Fruit fly (Drosophila melanogaster) whole organism, embryonic: ENCODE results near the gene Herc4.

Source experiments
- Atf3 ChIP-seq: fragments of 200-800 bp; sonication (Bioruptor generic); optimal IDR thresholded peaks from 3 replicates; lab custom pipeline; 2016; ENCODE audit warnings: missing biosample characterization, missing genetic modification characterization
- Bdp1 ChIP-seq: fragments of 200-800 bp; sonication (Bioruptor generic); optimal IDR thresholded peaks from 3 replicates; lab custom pipeline; 2016; ENCODE audit warnings: missing biosample characterization, missing genetic modification characterization
- CG10321 ChIP-seq: fragments of 200-800 bp; sonication (Bioruptor generic); IDR thresholded peaks from 2 replicates; pipeline ENCODE4 v1.3.6; 2022; ENCODE audit warnings: missing biosample characterization, missing genetic modification characterization
- CG11560 ChIP-seq: fragments of 200-800 bp; sonication (Bioruptor generic); IDR thresholded peaks from 3 replicates; pipeline ENCODE4 v1.3.6; 2022; ENCODE audit warnings: missing biosample characterization, missing genetic modification characterization
- CG11723 ChIP-seq: fragments of 200-800 bp; sonication (Bioruptor generic); optimal IDR thresholded peaks from 2 replicates; lab custom pipeline; 2017; ENCODE audit warnings: missing biosample characterization, mild to moderate bottlenecking, missing genetic modification characterization
- CG12071 ChIP-seq: fragments of 200-800 bp; sonication (Bioruptor generic); optimal IDR thresholded peaks from 3 replicates; lab custom pipeline; 2018; ENCODE audit warnings: missing biosample characterization, mild to moderate bottlenecking, missing genetic modification characterization
- CG12236 ChIP-seq: fragments of 200-800 bp; sonication (Bioruptor generic); optimal IDR thresholded peaks from 2 replicates; lab custom pipeline; 2016; ENCODE audit warnings: missing biosample characterization, missing genetic modification characterization
- CG13296 ChIP-seq: fragments of 200-800 bp; sonication (Bioruptor generic); optimal IDR thresholded peaks from 3 replicates; lab custom pipeline; 2018; ENCODE audit warnings: missing biosample characterization, mild to moderate bottlenecking, missing genetic modification characterization
- CG14441 ChIP-seq: fragments of 200-800 bp; sonication (Bioruptor generic); IDR thresholded peaks from 2 replicates; pipeline ENCODE4 v1.3.6; 2022; ENCODE audit warnings: missing biosample characterization, missing genetic modification characterization
- CG15073 ChIP-seq: fragments of 200-800 bp; sonication (Bioruptor generic); optimal IDR thresholded peaks from 2 replicates; lab custom pipeline; 2016; ENCODE audit warnings: missing biosample characterization, missing genetic modification characterization
- CG17361 ChIP-seq: fragments of 200-800 bp; sonication (Bioruptor generic); IDR thresholded peaks from 3 replicates; pipeline ENCODE4 v1.3.6; 2022; ENCODE audit warnings: missing biosample characterization, missing genetic modification characterization
- CG17912 ChIP-seq: fragments of 200-800 bp; sonication (Bioruptor generic); optimal IDR thresholded peaks from 2 replicates; lab custom pipeline; 2018; ENCODE audit warnings: missing biosample characterization, mild to moderate bottlenecking, missing genetic modification characterization
- CG2199 ChIP-seq: fragments of 200-800 bp; sonication (Bioruptor generic); IDR thresholded peaks from 3 replicates; pipeline ENCODE4 v1.3.6; 2022; ENCODE audit warnings: missing biosample characterization, missing genetic modification characterization
- CG30403 ChIP-seq: fragments of 200-800 bp; sonication (Bioruptor generic); optimal IDR thresholded peaks from 3 replicates; lab custom pipeline; 2016; ENCODE audit warnings: missing biosample characterization, missing genetic modification characterization
- CG3163 ChIP-seq: fragments of 200-800 bp; sonication (Bioruptor generic); optimal IDR thresholded peaks from 3 replicates; lab custom pipeline; 2016; ENCODE audit warnings: missing biosample characterization, missing genetic modification characterization
- CG34224 ChIP-seq: fragments of 200-800 bp; sonication (Bioruptor generic); IDR thresholded peaks from 3 replicates; pipeline ENCODE4 v1.3.6; 2022; ENCODE audit warnings: missing biosample characterization, missing genetic modification characterization; ENCODE audit not compliant: partially characterized antibody
- CG3847 ChIP-seq: fragments of 200-800 bp; sonication (Bioruptor generic); IDR thresholded peaks from 2 replicates; pipeline ENCODE4 v1.3.6; 2022; ENCODE audit warnings: missing biosample characterization, missing genetic modification characterization
- CG4328 ChIP-seq: fragments of 200-800 bp; sonication (Bioruptor generic); optimal IDR thresholded peaks from 3 replicates; lab custom pipeline; 2017; ENCODE audit warnings: missing biosample characterization, missing genetic modification reagents, missing genetic modification characterization
- CG7839 ChIP-seq: fragments of 200-800 bp; sonication (Bioruptor generic); optimal IDR thresholded peaks from 3 replicates; lab custom pipeline; 2018; ENCODE audit warnings: missing biosample characterization, mild to moderate bottlenecking, missing genetic modification characterization, moderate library complexity
- Chrac-16 ChIP-seq: fragments of 200-800 bp; sonication (Bioruptor generic); optimal IDR thresholded peaks from 3 replicates; lab custom pipeline; 2016; ENCODE audit warnings: missing biosample characterization, missing genetic modification characterization
- CkIIα-i1 ChIP-seq: fragments of 200-800 bp; sonication (Bioruptor generic); IDR thresholded peaks from 2 replicates; pipeline ENCODE4 v1.3.6; 2022; ENCODE audit warnings: missing biosample characterization, missing genetic modification characterization
- Eip74EF ChIP-seq, 2 experiments: fragments of 200-800 bp in 1 of 2; fragments of >200 bp in 1 of 2; sonication (Bioruptor generic) in 1 of 2; optimal IDR thresholded peaks; 2 replicates each; lab custom pipeline; 2017 to 2019; ENCODE audit warnings: missing biosample characterization in 2 of 2, missing genetic modification characterization in 2 of 2, mild to moderate bottlenecking in 1 of 2, moderate library complexity in 1 of 2
- HLH3B ChIP-seq: fragments of 200-800 bp; sonication (Bioruptor generic); IDR thresholded peaks from 2 replicates; pipeline ENCODE4 v1.3.6; 2022; ENCODE audit warnings: missing biosample characterization, missing genetic modification characterization
- Hand ChIP-seq: fragments of 200-800 bp; sonication (Bioruptor generic); optimal IDR thresholded peaks from 2 replicates; lab custom pipeline; 2017; ENCODE audit warnings: mild to moderate bottlenecking, missing biosample characterization, missing genetic modification reagents, missing genetic modification characterization
- Kr ChIP-seq: fragments of 200-800 bp; sonication (Bioruptor generic); optimal IDR thresholded peaks from 2 replicates; lab custom pipeline; 2017; ENCODE audit warnings: missing biosample characterization, mild to moderate bottlenecking, missing genetic modification characterization
- Myb ChIP-seq: fragments of 200-800 bp; sonication (Bioruptor generic); optimal IDR thresholded peaks from 2 replicates; lab custom pipeline; 2016; ENCODE audit warnings: missing biosample characterization, missing genetic modification characterization
- Neu2 ChIP-seq: fragments of 200-800 bp; sonication (Bioruptor generic); optimal IDR thresholded peaks from 3 replicates; lab custom pipeline; 2016; ENCODE audit warnings: missing biosample characterization, missing genetic modification characterization, borderline replicate concordance
- Ravus ChIP-seq: fragments of 200-800 bp; sonication (Bioruptor generic); IDR thresholded peaks from 2 replicates; pipeline ENCODE4 v1.3.6; 2022; ENCODE audit warnings: missing biosample characterization, missing genetic modification characterization
- Ssrp ChIP-seq: fragments of 200-800 bp; sonication (Bioruptor generic); optimal IDR thresholded peaks from 2 replicates; lab custom pipeline; 2018; ENCODE audit warnings: missing biosample characterization, mild to moderate bottlenecking, missing genetic modification characterization, moderate library complexity
- Vsx1 ChIP-seq: fragments of 200-800 bp; sonication (Bioruptor generic); optimal IDR thresholded peaks from 2 replicates; lab custom pipeline; 2017; ENCODE audit warnings: missing biosample characterization, mild to moderate bottlenecking, missing genetic modification characterization, missing genetic modification reagents
- Xbp1 ChIP-seq: fragments of 200-800 bp; sonication (Bioruptor generic); optimal IDR thresholded peaks from 3 replicates; lab custom pipeline; 2016; ENCODE audit warnings: missing biosample characterization, mild to moderate bottlenecking, missing genetic modification characterization
- ab ChIP-seq: fragments of 200-800 bp; sonication (Bioruptor generic); optimal IDR thresholded peaks from 2 replicates; lab custom pipeline; 2016; ENCODE audit warnings: missing biosample characterization, missing genetic modification characterization
- bsh ChIP-seq, 2 experiments: fragments of 200-800 bp; sonication (Bioruptor generic); optimal IDR thresholded peaks; 2 replicates each; lab custom pipeline; 2017 to 2018; ENCODE audit warnings: mild to moderate bottlenecking in 2 of 2, missing biosample characterization in 2 of 2, missing genetic modification characterization in 2 of 2, moderate library complexity in 1 of 2
- cas ChIP-seq: fragments of 200-800 bp; sonication (Bioruptor generic); IDR thresholded peaks from 2 replicates; pipeline ENCODE4 v1.3.6; 2022; ENCODE audit warnings: missing biosample characterization, missing genetic modification characterization
- corto ChIP-seq: fragments of 200-800 bp; sonication (Bioruptor generic); optimal IDR thresholded peaks from 2 replicates; lab custom pipeline; 2016; ENCODE audit warnings: missing biosample characterization, mild to moderate bottlenecking, missing genetic modification characterization, moderate library complexity
- crol ChIP-seq: fragments of 200-800 bp; sonication (Bioruptor generic); IDR thresholded peaks from 2 replicates; pipeline ENCODE4 v1.3.6; 2022; ENCODE audit warnings: missing biosample characterization, missing genetic modification characterization
- ewg ChIP-seq: fragments of 200-800 bp; sonication (Bioruptor generic); optimal IDR thresholded peaks from 3 replicates; lab custom pipeline; 2017; ENCODE audit warnings: mild to moderate bottlenecking, missing biosample characterization, missing genetic modification reagents, missing genetic modification characterization
- ftz-f1 ChIP-seq: fragments of 200-800 bp; sonication (Bioruptor generic); optimal IDR thresholded peaks from 2 replicates; lab custom pipeline; 2016; ENCODE audit warnings: missing biosample characterization, missing genetic modification characterization
- jigr1 ChIP-seq: fragments of 200-800 bp; sonication (Bioruptor generic); IDR thresholded peaks from 3 replicates; pipeline ENCODE4 v1.3.6; 2022; ENCODE audit warnings: missing biosample characterization, missing genetic modification characterization
- jing ChIP-seq: fragments of 200-800 bp; sonication (Bioruptor generic); optimal IDR thresholded peaks from 2 replicates; lab custom pipeline; 2018; ENCODE audit warnings: missing biosample characterization, mild to moderate bottlenecking, missing genetic modification characterization
- ken ChIP-seq: fragments of 200-800 bp; sonication (Bioruptor generic); IDR thresholded peaks from 3 replicates; pipeline ENCODE4 v1.3.6; 2022; ENCODE audit warnings: missing biosample characterization, missing genetic modification characterization
- lmd ChIP-seq: fragments of 200-800 bp; sonication (Bioruptor generic); IDR thresholded peaks from 2 replicates; pipeline ENCODE4 v1.3.6; 2022; ENCODE audit warnings: missing biosample characterization, missing genetic modification characterization
- mam ChIP-seq: fragments of 200-800 bp; sonication (Bioruptor generic); optimal IDR thresholded peaks from 3 replicates; lab custom pipeline; 2016; ENCODE audit warnings: missing biosample characterization, missing genetic modification characterization
- nmo ChIP-seq: fragments of 200-800 bp; sonication (Bioruptor generic); optimal IDR thresholded peaks from 2 replicates; lab custom pipeline; 2018; ENCODE audit warnings: missing biosample characterization, mild to moderate bottlenecking, missing genetic modification characterization, moderate library complexity
- pita ChIP-seq: fragments of 200-800 bp; sonication (Bioruptor generic); optimal IDR thresholded peaks from 2 replicates; lab custom pipeline; 2017; ENCODE audit warnings: missing biosample characterization, mild to moderate bottlenecking, missing genetic modification characterization
- ro ChIP-seq: fragments of 200-800 bp; sonication (Bioruptor generic); IDR thresholded peaks from 2 replicates; pipeline ENCODE4 v1.3.6; 2022; ENCODE audit warnings: missing biosample characterization, missing genetic modification characterization
- salm ChIP-seq: fragments of 200-800 bp; sonication (Bioruptor generic); optimal IDR thresholded peaks from 2 replicates; lab custom pipeline; 2018; ENCODE audit warnings: missing biosample characterization, mild to moderate bottlenecking, missing genetic modification characterization
- sr ChIP-seq: fragments of 200-800 bp; sonication (Bioruptor generic); IDR thresholded peaks from 3 replicates; pipeline ENCODE4 v1.3.6; 2022; ENCODE audit warnings: missing biosample characterization, missing genetic modification characterization
- sug ChIP-seq: fragments of 200-800 bp; optimal IDR thresholded peaks from 2 replicates; lab custom pipeline; 2019; ENCODE audit warnings: missing biosample characterization, mild to moderate bottlenecking, missing genetic modification characterization, moderate library complexity
- trem ChIP-seq: fragments of 200-800 bp; optimal IDR thresholded peaks from 3 replicates; lab custom pipeline; 2019; ENCODE audit warnings: missing biosample characterization, mild to moderate bottlenecking, missing genetic modification characterization, moderate library complexity
- trh ChIP-seq: fragments of 200-800 bp; sonication (Bioruptor generic); optimal IDR thresholded peaks from 2 replicates; lab custom pipeline; 2016; ENCODE audit warnings: missing biosample characterization, missing genetic modification characterization
- ttk ChIP-seq: fragments of 200-800 bp; sonication (Bioruptor generic); IDR thresholded peaks from 2 replicates; pipeline ENCODE4 v2.1.2; 2022; ENCODE audit warnings: missing biosample characterization, missing genetic modification characterization

The Herc4 gene

dm6 chr3L:1335428-1335764 is 21.9 kb downstream of the Herc4 start (continued):
- TF ChIP-seq CG11560 (tag; lab: Robert Waterston, UW) (no peak), ken (GFP tag; lab: Robert Waterston, UW) (peak; percentile 51; the same call in 1 of the 3 replicates), jing (GFP tag; lab: Kevin White, UChicago) (no peak), Atf3 (GFP tag; lab: Kevin White, UChicago) (no peak), Hand (GFP tag; lab: Kevin White, UChicago) (no peak), trem (tag; lab: Kevin White, UChicago) (no peak), CG4328 (GFP tag; lab: Kevin White, UChicago) (no peak), nmo (GFP tag; lab: Kevin White, UChicago) (no peak), ttk (GFP tag; lab: Robert Waterston, UW) (peak; percentile 60), mam (peak; percentile 56), ftz-f1 (GFP tag; lab: Kevin White, UChicago) (no peak), pita (no peak), CG15073 (GFP tag; lab: Kevin White, UChicago) (no peak), CG12236 (GFP tag; lab: Kevin White, UChicago) (no peak), Bdp1 (GFP tag; lab: Kevin White, UChicago) (no peak), Neu2 (GFP tag; lab: Kevin White, UChicago) (no peak), CG10321 (GFP tag; lab: Robert Waterston, UW) (no peak), Kr (GFP tag; lab: Kevin White, UChicago) (no peak), CG11723 (no peak), CG17361 (GFP tag; lab: Robert Waterston, UW) (0 out of 3 replicates have a peak, but pooled peaks have one; percentile 10), CG13296 (GFP tag; lab: Kevin White, UChicago) (peak; percentile 55), Ssrp (no peak), Xbp1 (GFP tag; lab: Kevin White, UChicago) (peak; percentile 43), CG3163 (GFP tag; lab: Kevin White, UChicago) (peak; percentile 15), salm (tag; lab: Kevin White, UChicago) (no peak), crol (GFP tag; lab: Robert Waterston, UW) (peak; percentile 76), sug (tag; lab: Kevin White, UChicago) (no peak), CG7839 (peak; percentile 21), CG14441 (GFP tag; lab: Robert Waterston, UW) (peak; percentile 70), ro (GFP tag; lab: Robert Waterston, UW) (no peak), lmd (GFP tag; lab: Robert Waterston, UW) (peak; percentile 67), CG30403 (peak; percentile 29), Ravus (GFP tag; lab: Robert Waterston, UW) (no peak; the same call in 1 of the 2 replicates), CkIIα-i1 (no peak), jigr1 (GFP tag; lab: Robert Waterston, UW) (no peak), cas (GFP tag; lab: Robert Waterston, UW) (no peak), corto (GFP tag; lab: Kevin White, UChicago) (no peak), CG34224 (GFP tag; lab: Robert Waterston, UW) (no peak), ab (no peak), CG17912 (GFP tag; lab: Kevin White, UChicago) (no peak), bsh (GFP tag; optimal IDR thresholded peaks at IDR 0.05; lab: Kevin White, UChicago) (no peak), Vsx1 (no peak), CG12071 (peak; percentile 58), Myb (no peak), trh (GFP tag; lab: Kevin White, UChicago) (no peak), CG2199 (GFP tag; lab: Robert Waterston, UW) (no peak), Chrac-16 (no peak), sr (GFP tag; lab: Robert Waterston, UW) (no peak), HLH3B (peak; percentile 47; the same call in 1 of the 2 replicates), Eip74EF (GFP tag; optimal IDR thresholded peaks at IDR 0.05; lab: Kevin White, UChicago) (no peak), CG3847 (GFP tag; lab: Robert Waterston, UW) (no peak), ewg (GFP tag; lab: Kevin White, UChicago) (no peak)
